Worm (Caenorhabditis elegans) whole organism, young adult: ENCODE results near the gene nhr-213.

Source experiments
- B0019.2 ChIP-seq: fragments of 200-800 bp; sonication (Bioruptor generic); conservative IDR thresholded peaks from 2 replicates; pipeline ENCODE4 v1.3.6; 2022; ENCODE audit warnings: missing genetic modification reagents, missing genetic modification characterization, missing compliant biosample characterization
- T26A5.8 ChIP-seq: sonication (generic microtip); optimal IDR thresholded peaks from 2 replicates; lab custom pipeline; 2016; ENCODE audit warnings: missing genetic modification characterization, missing compliant biosample characterization
- ama-1 ChIP-seq, 3 experiments: fragments of 150-350 bp in 1 of 3; sonication (generic microtip) in 2 of 3; optimal IDR thresholded peaks; 2 replicates each; lab custom pipeline; 2014 to 2018; ENCODE audit warnings: missing biosample characterization in 2 of 3, missing genetic modification characterization in 2 of 3, missing genetic modification reagents in 2 of 3
- cebp-2 ChIP-seq: fragments of 200-800 bp; sonication (Bioruptor generic); IDR thresholded peaks from 2 replicates; pipeline ENCODE4 v1.3.6; 2022; ENCODE audit warnings: missing genetic modification characterization, missing compliant biosample characterization
- him-1 ChIP-seq: sonication (generic microtip); optimal IDR thresholded peaks from 2 replicates; lab custom pipeline; 2016; ENCODE audit warnings: missing genotype, missing genetic modification reagents, missing genetic modification characterization, missing compliant biosample characterization
- lin-40 ChIP-seq: sonication (generic microtip); optimal IDR thresholded peaks from 2 replicates; lab custom pipeline; 2016; ENCODE audit warnings: missing genetic modification characterization, mild to moderate bottlenecking, missing compliant biosample characterization, missing genotype, missing genetic modification reagents
- sea-2 ChIP-seq: fragments of 200-800 bp; sonication (Bioruptor generic); IDR thresholded peaks from 2 replicates; pipeline ENCODE4 v1.3.6; 2022; ENCODE audit warnings: missing genetic modification characterization, missing compliant biosample characterization
- snpc-1.3 ChIP-seq: sonication (generic microtip); optimal IDR thresholded peaks from 2 replicates; lab custom pipeline; 2017; ENCODE audit warnings: missing genetic modification characterization, mild to moderate bottlenecking, missing compliant biosample characterization, antibody characterized with exemption, moderate library complexity, missing genotype, missing genetic modification reagents; ENCODE audit not compliant: insufficient read depth
- tlf-1 ChIP-seq: fragments of 200-800 bp; sonication (Bioruptor generic); optimal IDR thresholded peaks from 2 replicates; lab custom pipeline; 2018; ENCODE audit warnings: mild to moderate bottlenecking, missing genetic modification characterization, missing compliant biosample characterization

- TF ChIP-seq ama-1 (optimal IDR thresholded peaks at IDR 0.05; lab: Kevin White, UChicago): no peak
- TF ChIP-seq ama-1 (GFP tag; optimal IDR thresholded peaks at IDR 0.05; lab: Kevin White, UChicago): no peak
- TF ChIP-seq T26A5.8 (tag; lab: Kevin White, UChicago): no peak
- no peak for TF ChIP-seq snpc-1.3 (tag; lab: Kevin White, UChicago)
- no peak for TF ChIP-seq him-1 (tag; lab: Kevin White, UChicago)
- no peak for TF ChIP-seq lin-40
- TF ChIP-seq sea-2 (GFP tag; lab: Robert Waterston, UW): no peak
- TF ChIP-seq tlf-1 (GFP tag; lab: Kevin White, UChicago): no peak
- TF ChIP-seq B0019.2 (GFP tag; lab: Robert Waterston, UW): no peak
- TF ChIP-seq cebp-2 (GFP tag; lab: Robert Waterston, UW): no peak
Observed at ce11 chrV:15922979-15923378, 26.4 kb upstream of the nhr-213 start, which contains the start of gene F35E8.13.
